Worm (Caenorhabditis elegans): ENCODE measurements around the gene str-130.

DNA sequence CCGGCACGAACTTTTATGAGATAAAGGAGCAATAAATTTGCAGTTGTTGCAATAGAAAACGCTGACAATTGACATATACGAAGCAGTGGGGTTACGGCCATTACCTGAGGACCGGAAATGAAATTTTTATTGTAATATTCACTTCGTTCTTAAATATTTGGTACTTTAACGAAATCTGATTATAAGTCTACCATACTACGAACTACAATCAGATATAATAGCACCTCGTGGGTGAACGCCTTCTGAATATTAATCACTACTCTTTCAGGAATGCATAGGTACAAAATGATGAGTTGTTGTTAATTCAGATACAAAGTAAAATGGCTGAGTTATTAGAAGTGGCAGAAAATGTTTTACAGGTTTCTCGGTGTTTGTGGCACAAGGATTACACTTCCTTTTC is 1.9 kb upstream of the str-130 start, which contains the start of gene str-129:
- TF ChIP-seq snpc-4 (GFP tag; optimal IDR thresholded peaks at IDR 0.05) (no peak), snpc-4 (tag; optimal IDR thresholded peaks at IDR 0.05) (no peak), F39B2.1 (GFP tag; IDR thresholded peaks at IDR 0.05) (no peak), T07F8.4 (tag; optimal IDR thresholded peaks at IDR 0.05) (no peak), hmg-20 (GFP tag; IDR thresholded peaks at IDR 0.05) (no peak), unc-130 (GFP tag; optimal IDR thresholded peaks at IDR 0.05) (no peak), lin-54 (GFP tag; optimal IDR thresholded peaks at IDR 0.05) (no peak), dpl-1 (GFP tag; optimal IDR thresholded peaks at IDR 0.05) (no peak), ceh-91 (GFP tag; IDR thresholded peaks at IDR 0.05) (no peak), unc-62 (GFP tag; optimal IDR thresholded peaks at IDR 0.05) (no peak), B0019.2 (GFP tag; conservative IDR thresholded peaks at IDR 0.05) (no peak), madf-10 (tag; optimal IDR thresholded peaks at IDR 0.05) (no peak), hrde-1 (tag; optimal IDR thresholded peaks at IDR 0.05; ENCODE audit: borderline replicate concordance) (no peak), rec-8 (tag; optimal IDR thresholded peaks at IDR 0.05) (no peak), cebp-2 (GFP tag; IDR thresholded peaks at IDR 0.05) (no peak)
